Fruit fly (Drosophila melanogaster) Kc167 (cell line): ENCODE measurements around the gene Blos4.

ENCODE experiments used
- Sin3A ChIP-seq: fragments of >200 bp; optimal IDR thresholded peaks from 2 replicates; lab custom pipeline; 2018; ENCODE audit warnings: missing external identifiers
- psq ChIP-seq: fragments of >200 bp; optimal IDR thresholded peaks from 2 replicates; lab custom pipeline; 2017; ENCODE audit warnings: missing external identifiers

DNA sequence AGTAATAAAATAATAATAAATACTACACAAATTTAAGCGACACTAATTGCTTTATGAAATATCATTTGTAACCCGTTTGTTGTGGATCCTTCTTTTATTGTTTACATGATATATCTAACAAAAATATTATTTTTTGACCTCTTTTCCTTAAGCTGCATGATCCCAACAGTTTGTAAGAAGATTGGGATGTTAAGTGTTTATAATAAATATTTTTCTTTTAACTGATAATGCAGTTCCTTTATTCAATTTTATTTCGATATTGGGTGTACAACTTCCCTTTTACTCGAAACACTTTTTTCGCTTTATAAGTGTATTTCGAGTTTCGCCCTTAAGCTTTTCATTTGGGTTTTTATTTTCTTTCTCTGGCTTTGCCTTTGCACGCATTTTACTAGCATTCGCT is 25.3 kb upstream of the Blos4 start:
- TF ChIP-seq Sin3A (lab: Kevin White, UChicago) (no peak), psq (lab: Kevin White, UChicago) (no peak)
